Worm (Caenorhabditis elegans) whole organism, L4 larva: ENCODE data around the gene T05C3.2.

Experiments
- ZK337.2 ChIP-seq: fragments of 200-800 bp; sonication (Bioruptor generic); IDR thresholded peaks from 2 replicates; pipeline ENCODE4 v1.3.6; 2022; ENCODE audit warnings: missing genetic modification reagents, missing genetic modification characterization, missing compliant biosample characterization
- egl-27 ChIP-seq: sonication (generic microtip); optimal IDR thresholded peaks from 3 replicates; lab custom pipeline; 2017; ENCODE audit warnings: missing biosample characterization, missing genetic modification reagents, missing genetic modification characterization
- nhr-237 ChIP-seq: sonication (generic microtip); optimal IDR thresholded peaks from 2 replicates; lab custom pipeline; 2017; ENCODE audit warnings: missing biosample characterization, missing genetic modification characterization
- snpc-4 ChIP-seq: fragments of 150-350 bp; optimal IDR thresholded peaks from 2 replicates; lab custom pipeline; 2014; ENCODE audit warnings: missing biosample characterization, missing genetic modification characterization
- spr-1 ChIP-seq: sonication (generic microtip); optimal IDR thresholded peaks from 2 replicates; lab custom pipeline; 2016; ENCODE audit warnings: mild to moderate bottlenecking, missing genetic modification characterization, missing compliant biosample characterization
- unc-39 ChIP-seq: sonication (generic microtip); optimal IDR thresholded peaks from 2 replicates; lab custom pipeline; 2017; ENCODE audit warnings: missing biosample characterization, missing genetic modification characterization

DNA sequence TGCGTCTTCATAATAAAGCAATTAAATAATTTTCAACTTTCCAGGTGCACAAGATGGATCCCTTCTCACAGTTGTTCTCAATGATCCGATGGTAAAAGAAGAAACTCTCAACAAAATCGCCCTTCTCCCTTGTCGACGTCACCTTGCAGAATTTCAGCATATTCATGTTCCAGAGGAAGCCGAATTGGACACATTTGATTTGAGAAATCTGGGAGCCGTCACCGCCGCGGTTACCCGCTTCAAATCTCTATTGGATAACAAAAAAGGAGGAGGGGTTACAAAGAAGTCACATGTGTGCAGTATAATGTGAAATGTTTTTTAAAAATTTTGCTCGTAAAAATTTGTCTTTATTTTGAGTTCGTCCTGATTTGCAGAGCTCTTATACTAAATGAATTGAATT, 9.2 kb downstream of the T05C3.2 start:
- no peak for TF ChIP-seq ZK337.2 (GFP tag; lab: Robert Waterston, UW)
- no peak for TF ChIP-seq unc-39
- TF ChIP-seq spr-1 (tag; lab: Kevin White, UChicago), result no peak
- no peak for TF ChIP-seq nhr-237
- no peak for TF ChIP-seq snpc-4 (tag; lab: Kevin White, UChicago)
- no peak for TF ChIP-seq egl-27 (tag; lab: Kevin White, UChicago)
